Fruit fly (Drosophila melanogaster): Measurements from ENCODE around the gene nonC.
A peak's percentile ranks its signal among the peaks of the same experiment; 100 is the strongest.

Gene nonC

DNA sequence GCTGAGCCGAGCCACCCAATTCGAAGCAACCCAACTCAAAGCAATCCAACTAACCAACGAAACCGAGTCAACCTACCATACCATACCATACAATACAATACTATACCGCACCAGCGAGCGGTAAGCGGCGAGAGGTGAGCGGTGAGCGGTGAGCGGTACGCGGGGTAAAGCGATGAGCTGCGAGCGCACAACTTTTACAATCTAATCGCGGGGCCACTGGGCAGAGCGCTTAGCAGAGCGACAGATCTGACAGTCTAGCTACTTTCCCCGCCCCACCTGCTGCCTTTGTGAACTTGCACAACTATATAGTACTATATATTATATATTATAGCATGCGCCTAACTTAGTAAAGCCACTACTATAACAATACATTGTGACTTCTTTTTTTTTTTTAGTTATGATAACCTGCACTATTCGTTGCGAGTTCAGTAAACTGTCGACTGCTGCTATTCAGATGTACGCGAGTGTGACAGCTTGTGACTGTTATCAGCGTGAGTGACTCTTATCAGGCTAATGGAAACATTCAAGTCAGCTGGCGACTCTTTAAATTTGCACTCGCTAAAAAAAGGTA is 23.5 kb upstream of the nonC start:
- no peak for TF ChIP-seq usp (GFP tag; optimal IDR thresholded peaks at IDR 0.05)
- no peak for TF ChIP-seq lola (GFP tag; optimal IDR thresholded peaks at IDR 0.05)
- TF ChIP-seq Vsx2 (GFP tag; optimal IDR thresholded peaks at IDR 0.05; ENCODE audit: partially characterized antibody) = no peak
- TF ChIP-seq woc (GFP tag; optimal IDR thresholded peaks at IDR 0.05) = no peak
- TF ChIP-seq CrebA (GFP tag; optimal IDR thresholded peaks at IDR 0.05; ENCODE audit: borderline replicate concordance) = no peak
- peak; percentile 50 for TF ChIP-seq fru (GFP tag; optimal IDR thresholded peaks at IDR 0.05)
- TF ChIP-seq brk (GFP tag; optimal IDR thresholded peaks at IDR 0.05) = no peak
- peak; percentile 9 for TF ChIP-seq psq (GFP tag; optimal IDR thresholded peaks at IDR 0.05)
- TF ChIP-seq Hnf4 (GFP tag; optimal IDR thresholded peaks at IDR 0.05) = peak; percentile 16
- no peak for TF ChIP-seq CG32264 (GFP tag; optimal IDR thresholded peaks at IDR 0.05)
- peak; percentile 33 for TF ChIP-seq sv (GFP tag; optimal IDR thresholded peaks at IDR 0.05)
- TF ChIP-seq Dfd (GFP tag; optimal IDR thresholded peaks at IDR 0.05) = no peak
- TF ChIP-seq h (GFP tag; optimal IDR thresholded peaks at IDR 0.05) = peak; percentile 54
- TF ChIP-seq br (GFP tag; optimal IDR thresholded peaks at IDR 0.05) = peak; percentile 17
- TF ChIP-seq ey (GFP tag; optimal IDR thresholded peaks at IDR 0.05) = peak; percentile 27
- TF ChIP-seq pan (optimal IDR thresholded peaks at IDR 0.05) = no peak
- TF ChIP-seq dsf (GFP tag; optimal IDR thresholded peaks at IDR 0.05; ENCODE audit: borderline replicate concordance) = no peak
- TF ChIP-seq Hr83 (GFP tag; optimal IDR thresholded peaks at IDR 0.05; ENCODE audit: poor library complexity, severe bottlenecking) = no peak
- no peak for TF ChIP-seq Hr78 (GFP tag; optimal IDR thresholded peaks at IDR 0.05)
- TF ChIP-seq Myc (optimal IDR thresholded peaks at IDR 0.05) = peak; percentile 80
- TF ChIP-seq N (GFP tag; optimal IDR thresholded peaks at IDR 0.05) = no peak
- TF ChIP-seq Rel (GFP tag; optimal IDR thresholded peaks at IDR 0.05) = no peak
- no peak for TF ChIP-seq Rel (tag; optimal IDR thresholded peaks at IDR 0.05)
- TF ChIP-seq CG9705 (GFP tag; optimal IDR thresholded peaks at IDR 0.05) = no peak
- TF ChIP-seq HLH106 (tag; optimal IDR thresholded peaks at IDR 0.05) = peak; percentile 25
- no peak for TF ChIP-seq Mio (GFP tag; optimal IDR thresholded peaks at IDR 0.05)
- peak; percentile 20 for TF ChIP-seq Dif (GFP tag; optimal IDR thresholded peaks at IDR 0.05; ENCODE audit: partially characterized antibody)
- no peak for TF ChIP-seq GATAd (GFP tag; optimal IDR thresholded peaks at IDR 0.05)
- TF ChIP-seq sage (GFP tag; optimal IDR thresholded peaks at IDR 0.05) = no peak
- TF ChIP-seq Sp1 (GFP tag; optimal IDR thresholded peaks at IDR 0.05) = peak; percentile 22
- peak; percentile 41 for TF ChIP-seq rgr (GFP tag; optimal IDR thresholded peaks at IDR 0.05)
- no peak for TF ChIP-seq tai (GFP tag; optimal IDR thresholded peaks at IDR 0.05)
- TF ChIP-seq dmrt93B (GFP tag; optimal IDR thresholded peaks at IDR 0.05) = peak; percentile 21
- no peak for TF ChIP-seq Jra (GFP tag; optimal IDR thresholded peaks at IDR 0.05)
- no peak for TF ChIP-seq dl (GFP tag; optimal IDR thresholded peaks at IDR 0.05; ENCODE audit: insufficient read depth in 1 of 2, partially characterized antibody in 2 of 2)
- peak; percentile 14 for TF ChIP-seq OdsH (GFP tag; optimal IDR thresholded peaks at IDR 0.05)
- TF ChIP-seq Abd-B (GFP tag; optimal IDR thresholded peaks at IDR 0.05) = no peak
- TF ChIP-seq jim (GFP tag; optimal IDR thresholded peaks at IDR 0.05) = no peak
- peak in 1 of 2 experiments; percentile 55 for TF ChIP-seq foxo (GFP tag; optimal IDR thresholded peaks at IDR 0.05)

DNA sequence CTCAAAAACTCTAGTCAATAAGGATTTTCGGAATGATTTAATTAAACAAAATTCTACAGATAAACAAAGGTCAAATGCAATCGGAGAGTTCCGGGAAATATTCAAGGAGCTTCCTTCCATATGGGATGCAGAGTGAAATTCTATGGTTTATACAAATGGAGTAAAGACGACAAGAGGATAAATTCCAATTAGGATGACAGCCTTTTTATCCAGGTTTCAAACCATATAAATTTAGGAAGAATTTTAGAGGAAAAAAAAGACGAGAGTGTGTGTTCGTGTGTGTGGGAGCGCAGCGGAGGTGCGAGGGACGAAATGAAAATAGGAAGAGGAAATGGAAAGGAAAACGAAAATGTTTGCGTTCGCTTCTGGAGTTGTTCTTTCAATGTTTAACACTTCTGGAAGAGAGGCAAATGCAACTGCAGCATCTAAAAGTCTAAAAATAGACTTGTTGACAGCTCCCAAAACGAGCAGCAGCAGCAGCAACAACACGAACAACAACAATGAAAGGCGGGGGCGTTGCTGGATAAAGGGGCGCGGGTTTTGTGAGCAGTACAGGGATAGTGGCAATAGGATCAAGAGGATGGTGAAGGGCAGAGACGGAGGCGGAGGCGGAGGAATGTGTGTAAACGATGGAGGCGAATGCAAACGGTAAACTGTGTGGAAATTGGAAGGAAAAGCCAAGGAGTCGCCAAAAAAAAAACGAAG is 21.8 kb upstream of the nonC start:
- TF ChIP-seq Hnf4 (GFP tag; optimal IDR thresholded peaks at IDR 0.05) (no peak), tai (GFP tag; optimal IDR thresholded peaks at IDR 0.05) (no peak), dmrt93B (GFP tag; optimal IDR thresholded peaks at IDR 0.05) (no peak), Myc (optimal IDR thresholded peaks at IDR 0.05) (no peak), dsf (GFP tag; optimal IDR thresholded peaks at IDR 0.05; ENCODE audit: borderline replicate concordance) (no peak)
